Fruit fly (Drosophila melanogaster): ENCODE results near the gene CG18823.

CG18823 gene

dm6 chrX:947450-948284 is 42.7 kb upstream of the CG18823 start, which contains the start of gene CG3699 (continued):
- TF ChIP-seq CG15336 (GFP tag; IDR thresholded peaks at IDR 0.05) (peak; percentile 28; the same call in 1 of the 2 replicates), Eip93F (GFP tag; optimal IDR thresholded peaks at IDR 0.05) (no peak), Gug (GFP tag; IDR thresholded peaks at IDR 0.05) (no peak), CG11902 (GFP tag; optimal IDR thresholded peaks at IDR 0.05) (peak; percentile 30), CG6808 (GFP tag; optimal IDR thresholded peaks at IDR 0.05) (peak; percentile 32), CG9139 (GFP tag; optimal IDR thresholded peaks at IDR 0.05) (no peak), OdsH (GFP tag; optimal IDR thresholded peaks at IDR 0.05) (no peak), topi (GFP tag; optimal IDR thresholded peaks at IDR 0.05) (peak; percentile 68), net (GFP tag; optimal IDR thresholded peaks at IDR 0.05) (peak; percentile 49), Hr4 (GFP tag; optimal IDR thresholded peaks at IDR 0.05) (no peak), pdm3 (GFP tag; optimal IDR thresholded peaks at IDR 0.05) (peak; percentile 54), Hr38 (GFP tag; optimal IDR thresholded peaks at IDR 0.05) (no peak), spab (GFP tag; optimal IDR thresholded peaks at IDR 0.05) (no peak), CG6854 (GFP tag; optimal IDR thresholded peaks at IDR 0.05) (no peak), Sox14 (GFP tag; optimal IDR thresholded peaks at IDR 0.05) (peak; percentile 41), Eip78C (GFP tag) (peak; percentile 86), dsx (GFP tag; optimal IDR thresholded peaks at IDR 0.05; ENCODE audit: poor library complexity, severe bottlenecking) (no peak), CG11762 (GFP tag; optimal IDR thresholded peaks at IDR 0.05; ENCODE audit: insufficient read depth) (peak; percentile 16), CG31627 (GFP tag; optimal IDR thresholded peaks at IDR 0.05) (peak; percentile 51), CG34406 (GFP tag; optimal IDR thresholded peaks at IDR 0.05) (peak; percentile 48), cyc (GFP tag; optimal IDR thresholded peaks at IDR 0.05) (peak; percentile 38), salr (GFP tag; optimal IDR thresholded peaks at IDR 0.05) (no peak), CG6163 (GFP tag; IDR thresholded peaks at IDR 0.05) (no peak), Sox15 (GFP tag; optimal IDR thresholded peaks at IDR 0.05) (peak; percentile 35), CG8319 (GFP tag; optimal IDR thresholded peaks at IDR 0.05) (no peak), Sox102F (GFP tag; optimal IDR thresholded peaks at IDR 0.05) (peak; percentile 53), CG10631 (GFP tag; optimal IDR thresholded peaks at IDR 0.05) (peak; percentile 33), Blimp-1 (GFP tag; optimal IDR thresholded peaks at IDR 0.05) (no peak)

dm6 chrX:948285-948556 is 42.1 kb upstream of the CG18823 start:
- peak; percentile 20 for TF ChIP-seq Smox (GFP tag; optimal IDR thresholded peaks at IDR 0.05)
- no peak for TF ChIP-seq Sox14 (GFP tag; optimal IDR thresholded peaks at IDR 0.05)
- TF ChIP-seq Hr38 (GFP tag; optimal IDR thresholded peaks at IDR 0.05), result no peak
- no peak for TF ChIP-seq CG11902 (GFP tag; optimal IDR thresholded peaks at IDR 0.05)
- TF ChIP-seq Ets96B (tag; optimal IDR thresholded peaks at IDR 0.05), result no peak
- no peak for TF ChIP-seq OdsH (GFP tag; optimal IDR thresholded peaks at IDR 0.05)
- no peak for TF ChIP-seq ss (GFP tag; optimal IDR thresholded peaks at IDR 0.05)
- peak; percentile 38 for TF ChIP-seq Eip78C (GFP tag)
- no peak for TF ChIP-seq esn (GFP tag; optimal IDR thresholded peaks at IDR 0.05)
- TF ChIP-seq Hr39 (GFP tag; optimal IDR thresholded peaks at IDR 0.05), result peak; percentile 55
- no peak for TF ChIP-seq CG6276 (GFP tag; optimal IDR thresholded peaks at IDR 0.05)
- TF ChIP-seq net (GFP tag; optimal IDR thresholded peaks at IDR 0.05), result no peak
- TF ChIP-seq svp (GFP tag), result peak; percentile 1
- TF ChIP-seq CG11294 (GFP tag; IDR thresholded peaks at IDR 0.05), result no peak
- no peak for TF ChIP-seq Ets21C (GFP tag; optimal IDR thresholded peaks at IDR 0.05)
- TF ChIP-seq fd85E (GFP tag; optimal IDR thresholded peaks at IDR 0.05), result no peak
- TF ChIP-seq lz (GFP tag; optimal IDR thresholded peaks at IDR 0.05), result peak; percentile 6
- TF ChIP-seq CG6808 (GFP tag; optimal IDR thresholded peaks at IDR 0.05), result no peak
- no peak for TF ChIP-seq CG1621 (tag; optimal IDR thresholded peaks at IDR 0.05)
- no peak for TF ChIP-seq Gug (GFP tag; IDR thresholded peaks at IDR 0.05)
- no peak for TF ChIP-seq Hr4 (GFP tag; optimal IDR thresholded peaks at IDR 0.05)
- no peak for TF ChIP-seq acj6 (GFP tag; optimal IDR thresholded peaks at IDR 0.05)
- no peak for TF ChIP-seq CG7368 (GFP tag; optimal IDR thresholded peaks at IDR 0.05)
- TF ChIP-seq CG8319 (GFP tag; optimal IDR thresholded peaks at IDR 0.05), result no peak
- no peak for TF ChIP-seq salr (GFP tag; optimal IDR thresholded peaks at IDR 0.05)
- no peak for TF ChIP-seq eg (GFP tag; IDR thresholded peaks at IDR 0.05)
- TF ChIP-seq Sox102F (GFP tag; optimal IDR thresholded peaks at IDR 0.05), result no peak
- TF ChIP-seq CG34406 (GFP tag; optimal IDR thresholded peaks at IDR 0.05), result no peak
- no peak for TF ChIP-seq CG4318 (GFP tag; optimal IDR thresholded peaks at IDR 0.05)
- no peak for TF ChIP-seq spab (GFP tag; optimal IDR thresholded peaks at IDR 0.05)
- TF ChIP-seq CG15336 (GFP tag; IDR thresholded peaks at IDR 0.05), result no peak
- TF ChIP-seq Eip93F (GFP tag; optimal IDR thresholded peaks at IDR 0.05), result no peak
- no peak for TF ChIP-seq Sox15 (GFP tag; optimal IDR thresholded peaks at IDR 0.05)
- no peak for TF ChIP-seq Lpt (GFP tag; optimal IDR thresholded peaks at IDR 0.05)
- no peak for TF ChIP-seq CG6854 (GFP tag; optimal IDR thresholded peaks at IDR 0.05)
- no peak for TF ChIP-seq Eip75B (GFP tag; optimal IDR thresholded peaks at IDR 0.05)
- no peak for TF ChIP-seq fd59A (GFP tag; optimal IDR thresholded peaks at IDR 0.05)
